Fruit fly (Drosophila melanogaster) whole organism, embryonic: ENCODE measurements around the gene TwdlC.

Source experiments
- Ada2b ChIP-seq: fragments of 200-800 bp; sonication (Bioruptor generic); IDR thresholded peaks from 2 replicates; pipeline ENCODE4 v1.3.6; 2022; ENCODE audit warnings: missing biosample characterization, missing genetic modification characterization
- Aef1 ChIP-seq: fragments of 200-800 bp; sonication (Bioruptor generic); IDR thresholded peaks from 3 replicates; pipeline ENCODE4 v1.3.6; 2022; ENCODE audit warnings: missing biosample characterization, missing genetic modification characterization
- Awh ChIP-seq: fragments of 200-800 bp; sonication (Bioruptor generic); IDR thresholded peaks from 2 replicates; pipeline ENCODE4, ENCODE4 v1.3.6; 2022; ENCODE audit warnings: missing biosample characterization, missing genetic modification characterization
- Blimp-1 ChIP-seq: fragments of 200-800 bp; sonication (Bioruptor generic); optimal IDR thresholded peaks from 3 replicates; lab custom pipeline; 2018; ENCODE audit warnings: missing biosample characterization, missing genetic modification characterization, mild to moderate bottlenecking, moderate library complexity, missing genetic modification reagents
- CG10979 ChIP-seq: fragments of 200-800 bp; sonication (Bioruptor generic); optimal IDR thresholded peaks from 2 replicates; lab custom pipeline; 2018; ENCODE audit warnings: missing biosample characterization, mild to moderate bottlenecking, missing genetic modification characterization, moderate library complexity
- CG11504 ChIP-seq: fragments of 200-800 bp; sonication (Bioruptor generic); optimal IDR thresholded peaks from 3 replicates; lab custom pipeline; 2019; ENCODE audit warnings: missing biosample characterization, mild to moderate bottlenecking, missing genetic modification characterization, moderate library complexity
- CG13296 ChIP-seq: fragments of 200-800 bp; sonication (Bioruptor generic); optimal IDR thresholded peaks from 3 replicates; lab custom pipeline; 2018; ENCODE audit warnings: missing biosample characterization, mild to moderate bottlenecking, missing genetic modification characterization
- CG13424 ChIP-seq: fragments of 200-800 bp; sonication (Bioruptor generic); optimal IDR thresholded peaks from 2 replicates; lab custom pipeline; 2019; ENCODE audit warnings: missing biosample characterization, mild to moderate bottlenecking, missing genetic modification characterization, moderate library complexity
- CG13775 ChIP-seq: fragments of 200-800 bp; sonication (Bioruptor generic); optimal IDR thresholded peaks from 3 replicates; lab custom pipeline; 2017; ENCODE audit warnings: missing biosample characterization, mild to moderate bottlenecking, missing genetic modification characterization
- CG14014 ChIP-seq: fragments of 200-800 bp; sonication (Bioruptor generic); IDR thresholded peaks from 2 replicates; pipeline ENCODE4 v1.3.6; 2022; ENCODE audit warnings: missing biosample characterization, missing genetic modification characterization
- CG14667 ChIP-seq: fragments of 200-800 bp; sonication (Bioruptor generic); IDR thresholded peaks from 2 replicates; pipeline ENCODE4 v1.3.6; 2022; ENCODE audit warnings: missing biosample characterization, missing genetic modification characterization
- CG16779 ChIP-seq: fragments of 200-800 bp; sonication (Bioruptor generic); IDR thresholded peaks from 2 replicates; pipeline ENCODE4 v1.3.6; 2022; ENCODE audit warnings: missing biosample characterization, missing genetic modification characterization
- CG18476 ChIP-seq: fragments of 200-800 bp; sonication (Bioruptor generic); optimal IDR thresholded peaks from 2 replicates; lab custom pipeline; 2016; ENCODE audit warnings: missing biosample characterization, mild to moderate bottlenecking, missing genetic modification characterization
- CG6683 ChIP-seq: fragments of 200-800 bp; sonication (Bioruptor generic); optimal IDR thresholded peaks from 2 replicates; lab custom pipeline; 2017; ENCODE audit warnings: missing biosample characterization, mild to moderate bottlenecking, missing genetic modification characterization, missing genetic modification reagents
- CG7357 ChIP-seq: fragments of 200-800 bp; sonication (Bioruptor generic); IDR thresholded peaks from 3 replicates; pipeline ENCODE4 v1.3.6; 2022; ENCODE audit warnings: missing biosample characterization, missing genetic modification characterization
- CG7786 ChIP-seq: fragments of 200-800 bp; sonication (Bioruptor generic); optimal IDR thresholded peaks from 2 replicates; lab custom pipeline; 2016; ENCODE audit warnings: missing biosample characterization, missing genetic modification characterization
- CG8359 ChIP-seq: fragments of 200-800 bp; sonication (Bioruptor generic); optimal IDR thresholded peaks from 2 replicates; lab custom pipeline; 2017; ENCODE audit warnings: missing biosample characterization, mild to moderate bottlenecking, missing genetic modification characterization, borderline replicate concordance
- CG8924 ChIP-seq: fragments of 200-800 bp; optimal IDR thresholded peaks from 3 replicates; lab custom pipeline; 2019; ENCODE audit warnings: missing biosample characterization, mild to moderate bottlenecking, missing genetic modification characterization, moderate library complexity
- CG9437 ChIP-seq: fragments of 200-800 bp; sonication (Bioruptor generic); optimal IDR thresholded peaks from 2 replicates; lab custom pipeline; 2018; ENCODE audit warnings: missing biosample characterization, mild to moderate bottlenecking, missing genetic modification characterization
- E2f1 ChIP-seq: fragments of 200-800 bp; sonication (Bioruptor generic); IDR thresholded peaks from 2 replicates; pipeline ENCODE4 v1.3.6; 2022; ENCODE audit warnings: missing biosample characterization, missing genetic modification characterization
- Eip74EF ChIP-seq, 2 experiments: fragments of 200-800 bp in 1 of 2; fragments of >200 bp in 1 of 2; sonication (Bioruptor generic) in 1 of 2; optimal IDR thresholded peaks; 2 replicates each; lab custom pipeline; 2017 to 2019; ENCODE audit warnings: missing biosample characterization in 2 of 2, missing genetic modification characterization in 2 of 2, mild to moderate bottlenecking in 1 of 2, moderate library complexity in 1 of 2
- GATAe ChIP-seq: fragments of 200-800 bp; sonication (Bioruptor generic); conservative IDR thresholded peaks from 2 replicates; pipeline ENCODE4 v1.3.6; 2022; ENCODE audit warnings: missing biosample characterization, missing genetic modification characterization
- Mrtf ChIP-seq: fragments of 200-800 bp; sonication (Bioruptor generic); IDR thresholded peaks from 3 replicates; pipeline ENCODE4 v1.3.6; 2022; ENCODE audit warnings: missing biosample characterization, missing genetic modification characterization
- NC2β ChIP-seq: fragments of 200-800 bp; sonication (Bioruptor generic); optimal IDR thresholded peaks from 2 replicates; lab custom pipeline; 2016; ENCODE audit warnings: missing biosample characterization, missing genetic modification characterization
- Nf-YC ChIP-seq: fragments of 200-800 bp; optimal IDR thresholded peaks from 3 replicates; lab custom pipeline; 2019; ENCODE audit warnings: missing biosample characterization, mild to moderate bottlenecking, missing genetic modification characterization, moderate library complexity
- Sox100B ChIP-seq: fragments of 200-800 bp; sonication (Bioruptor generic); optimal IDR thresholded peaks from 3 replicates; lab custom pipeline; 2018; ENCODE audit warnings: missing biosample characterization, mild to moderate bottlenecking, missing genetic modification characterization
- br ChIP-seq: fragments of >200 bp; optimal IDR thresholded peaks from 2 replicates; lab custom pipeline; 2017
- esg ChIP-seq: fragments of 200-800 bp; sonication (Bioruptor generic); conservative IDR thresholded peaks from 2 replicates; pipeline ENCODE4 v1.3.6; 2022; ENCODE audit warnings: missing biosample characterization, missing genetic modification characterization
- fru ChIP-seq: fragments of >200 bp; optimal IDR thresholded peaks from 2 replicates; lab custom pipeline; 2017
- fu2 ChIP-seq: fragments of 200-800 bp; sonication (Bioruptor generic); optimal IDR thresholded peaks from 2 replicates; lab custom pipeline; 2016; ENCODE audit warnings: missing biosample characterization, missing genetic modification characterization
- gce ChIP-seq: fragments of 200-800 bp; sonication (Bioruptor generic); IDR thresholded peaks from 3 replicates; pipeline ENCODE4 v1.3.6; 2022; ENCODE audit warnings: missing biosample characterization, missing genetic modification characterization
- gcm ChIP-seq: fragments of 200-800 bp; sonication (Bioruptor generic); optimal IDR thresholded peaks from 2 replicates; lab custom pipeline; 2019; ENCODE audit warnings: missing biosample characterization, mild to moderate bottlenecking, missing genetic modification characterization, moderate library complexity
- gem ChIP-seq: fragments of 200-800 bp; sonication (Bioruptor generic); optimal IDR thresholded peaks from 2 replicates; lab custom pipeline; 2019; ENCODE audit warnings: missing biosample characterization, mild to moderate bottlenecking, missing genetic modification characterization, moderate library complexity
- ind ChIP-seq: fragments of 200-800 bp; sonication (Bioruptor generic); optimal IDR thresholded peaks from 3 replicates; lab custom pipeline; 2016; ENCODE audit warnings: missing biosample characterization, missing genetic modification characterization
- lab ChIP-seq: fragments of 200-800 bp; sonication (Bioruptor generic); optimal IDR thresholded peaks from 3 replicates; lab custom pipeline; 2017; ENCODE audit warnings: missing biosample characterization, missing genetic modification characterization, mild to moderate bottlenecking, moderate library complexity, missing genetic modification reagents
- lola ChIP-seq, 3 experiments: fragments of >200 bp in 2 of 3; fragments of 200-800 bp in 1 of 3; sonication (Bioruptor generic) in 1 of 3; optimal IDR thresholded peaks; 2 replicates each; lab custom pipeline; 2017 to 2019; ENCODE audit warnings: missing biosample characterization in 3 of 3, missing genetic modification characterization in 3 of 3, mild to moderate bottlenecking in 1 of 3, moderate library complexity in 1 of 3
- pros ChIP-seq: fragments of 200-800 bp; sonication (Bioruptor generic); optimal IDR thresholded peaks from 3 replicates; lab custom pipeline; 2019; ENCODE audit warnings: missing biosample characterization, mild to moderate bottlenecking, missing genetic modification characterization, moderate library complexity
- scrt ChIP-seq: fragments of 200-800 bp; sonication (Bioruptor generic); optimal IDR thresholded peaks from 2 replicates; lab custom pipeline; 2018; ENCODE audit warnings: missing biosample characterization, mild to moderate bottlenecking, missing genetic modification characterization, moderate library complexity
- sisA ChIP-seq: fragments of 200-800 bp; sonication (Bioruptor generic); IDR thresholded peaks from 2 replicates; pipeline ENCODE4 v1.3.6; 2022; ENCODE audit warnings: missing biosample characterization, missing genetic modification characterization
- tup ChIP-seq: fragments of 200-800 bp; sonication (Bioruptor generic); optimal IDR thresholded peaks from 2 replicates; lab custom pipeline; 2016; ENCODE audit warnings: missing biosample characterization, mild to moderate bottlenecking, missing genetic modification characterization, moderate library complexity
- zen ChIP-seq: fragments of 200-800 bp; sonication (Bioruptor generic); optimal IDR thresholded peaks from 3 replicates; lab custom pipeline; 2018; ENCODE audit warnings: missing biosample characterization, mild to moderate bottlenecking, missing genetic modification characterization, moderate library complexity

Gene TwdlC

DNA sequence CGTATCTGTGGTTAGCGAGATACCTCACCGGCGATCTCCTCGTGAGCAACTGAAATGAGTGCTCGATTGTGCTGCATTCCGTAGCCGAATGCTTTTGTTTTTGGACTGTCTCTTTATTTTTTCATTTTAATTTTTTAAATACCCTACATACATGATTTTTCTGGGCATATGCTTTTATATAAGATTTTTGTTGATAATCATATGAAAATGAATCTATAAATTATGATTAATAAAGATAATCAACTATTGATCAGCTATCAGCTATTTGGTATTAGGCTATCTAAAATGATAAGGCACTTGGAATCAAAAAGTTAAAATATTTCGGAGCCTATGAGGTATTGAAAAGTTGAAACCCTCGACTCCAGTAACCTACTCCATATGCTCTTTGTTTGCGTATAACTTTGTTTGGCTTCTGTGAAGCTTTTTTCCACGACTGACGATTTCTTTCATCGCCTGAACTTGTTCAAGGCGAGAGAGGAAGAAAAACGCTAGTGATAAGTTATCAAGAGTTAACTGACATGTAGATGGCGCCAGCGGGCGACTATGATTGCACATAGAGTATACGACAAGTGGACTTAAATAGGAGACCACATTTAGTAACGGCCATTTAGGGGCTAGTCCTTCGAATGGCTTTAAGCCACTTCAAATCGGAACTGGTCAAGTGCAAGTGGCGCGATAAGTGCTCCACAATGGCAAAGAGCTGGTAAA, 4.7 kb upstream of the TwdlC start, which contains the start of gene CG31076 (continued):
- TF ChIP-seq gcm (GFP tag; lab: Kevin White, UChicago) = no peak
- peak; percentile 55 for TF ChIP-seq gem (tag; lab: Kevin White, UChicago)
- peak; percentile 64 for TF ChIP-seq CG11504
- TF ChIP-seq gce = no peak
- peak; percentile 19; the same call in 1 of the 2 replicates for TF ChIP-seq CG14667 (GFP tag; lab: Robert Waterston, UW)
- peak; percentile 49 for TF ChIP-seq CG13424 (tag; lab: Kevin White, UChicago)
- TF ChIP-seq ind = peak; percentile 20
- TF ChIP-seq CG13296 = peak; percentile 42
- peak; percentile 31 for TF ChIP-seq Nf-YC
- TF ChIP-seq CG9437 (GFP tag; lab: Kevin White, UChicago) = peak; percentile 14
- no peak for TF ChIP-seq Awh (GFP tag; lab: Robert Waterston, UW)
- TF ChIP-seq Sox100B (GFP tag; lab: Kevin White, UChicago) = peak; percentile 59
- TF ChIP-seq Blimp-1 = peak; percentile 35
- TF ChIP-seq CG10979 (tag; lab: Kevin White, UChicago) = peak; percentile 91
- TF ChIP-seq GATAe = peak; percentile 71
- TF ChIP-seq zen (tag; lab: Kevin White, UChicago) = no peak
- peak; percentile 26; the same call in 1 of the 2 replicates for TF ChIP-seq sisA
- no peak for TF ChIP-seq CG13775 (GFP tag; lab: Kevin White, UChicago)
- TF ChIP-seq E2f1 (GFP tag; lab: Robert Waterston, UW) = peak; percentile 32; the same call in 1 of the 2 replicates
- TF ChIP-seq CG18476 = peak; percentile 10
- TF ChIP-seq, all 482 proteins: peak for 77

- no peak for TF ChIP-seq tup (GFP tag; lab: Kevin White, UChicago)
- peak; percentile 81 for TF ChIP-seq scrt (GFP tag; lab: Kevin White, UChicago)
- TF ChIP-seq Mrtf = 0 out of 3 replicates have a peak, but pooled peaks have one; percentile 7
- no peak for TF ChIP-seq pros (GFP tag; lab: Kevin White, UChicago)
- peak; percentile 85 for TF ChIP-seq CG11504
- no peak for TF ChIP-seq CG8924 (tag; lab: Kevin White, UChicago)
- no peak for TF ChIP-seq lola (GFP tag; optimal IDR thresholded peaks at IDR 0.05; lab: Kevin White, UChicago)
- no peak for TF ChIP-seq Aef1 (GFP tag; lab: Robert Waterston, UW)
- TF ChIP-seq fru (lab: Kevin White, UChicago) = no peak
- TF ChIP-seq NC2β = no peak
- no peak for TF ChIP-seq gce
- no peak for TF ChIP-seq Ada2b (GFP tag; lab: Robert Waterston, UW)
- no peak for TF ChIP-seq esg (GFP tag; lab: Robert Waterston, UW)
- TF ChIP-seq fu2 (GFP tag; lab: Kevin White, UChicago) = no peak
- TF ChIP-seq CG7357 (GFP tag; lab: Robert Waterston, UW) = no peak
- TF ChIP-seq CG8359 (GFP tag; lab: Kevin White, UChicago) = no peak
These were observed 2.0 kb downstream of the TwdlC start, which contains the start of gene RYa-R for dm6 chr3R:26996642-26997041. RYa-R (plus strand) TSS chr3R:26996980.

DNA sequence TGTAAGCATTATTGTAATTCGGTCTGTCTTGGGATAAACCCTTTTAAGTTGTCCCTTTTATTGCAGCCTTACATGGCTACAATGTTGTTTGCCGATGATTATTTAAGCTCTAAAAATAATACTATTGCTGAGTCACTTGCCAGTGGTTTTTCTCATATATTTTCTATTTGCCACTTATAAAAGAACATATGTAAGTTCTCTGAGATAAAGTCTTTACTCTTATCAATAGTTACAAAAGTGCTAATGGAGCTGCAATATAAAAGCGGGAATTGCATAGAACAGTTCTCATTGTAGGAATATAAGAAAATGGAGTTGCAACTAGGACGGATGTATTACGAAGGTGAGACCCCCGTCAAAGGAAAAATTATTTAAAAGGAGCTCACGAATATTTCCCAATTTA, 4.8 kb downstream of the TwdlC start, which contains the start of gene CG31077:
Gene CG31077 (plus strand): TSS at position 301 of the 400 bp plus-strand sequence.
- TF ChIP-seq lab (GFP tag; lab: Kevin White, UChicago) = no peak
- no peak for TF ChIP-seq CG6683 (GFP tag; lab: Kevin White, UChicago)
- no peak for TF ChIP-seq Eip74EF (GFP tag; optimal IDR thresholded peaks at IDR 0.05; lab: Kevin White, UChicago)
- no peak for TF ChIP-seq CG16779 (GFP tag; lab: Robert Waterston, UW)
- no peak for TF ChIP-seq br (lab: Kevin White, UChicago)
- TF ChIP-seq CG14014 (GFP tag; lab: Robert Waterston, UW) = no peak
- TF ChIP-seq CG7786 = no peak
